Fruit fly (Drosophila melanogaster) whole organism, adult: ENCODE data around the gene CG5418.

ENCODE experiments used
- CG11617 ChIP-seq: fragments of 200-800 bp; sonication (Bioruptor generic); optimal IDR thresholded peaks from 2 replicates; lab custom pipeline; 2017; ENCODE audit warnings: mild to moderate bottlenecking, missing biosample characterization, missing genetic modification reagents, missing genetic modification characterization
- CG12768 ChIP-seq: fragments of 200-800 bp; sonication (Bioruptor generic); optimal IDR thresholded peaks from 2 replicates; lab custom pipeline; 2017; ENCODE audit warnings: missing biosample characterization, missing genetic modification characterization, mild to moderate bottlenecking, moderate library complexity, missing genetic modification reagents
- CG14711 ChIP-seq: fragments of 200-800 bp; sonication (Bioruptor generic); optimal IDR thresholded peaks from 2 replicates; lab custom pipeline; 2018; ENCODE audit warnings: missing biosample characterization, mild to moderate bottlenecking, missing genetic modification characterization, moderate library complexity
- CG1620 ChIP-seq: fragments of 200-800 bp; sonication (Bioruptor generic); optimal IDR thresholded peaks from 2 replicates; lab custom pipeline; 2016; ENCODE audit warnings: missing biosample characterization, missing genetic modification characterization
- CG33017 ChIP-seq: fragments of 200-800 bp; sonication (Bioruptor generic); optimal IDR thresholded peaks from 2 replicates; lab custom pipeline; 2018; ENCODE audit warnings: missing biosample characterization, mild to moderate bottlenecking, missing genetic modification characterization, moderate library complexity
- CG5204 ChIP-seq: fragments of 200-800 bp; sonication (Bioruptor generic); optimal IDR thresholded peaks from 2 replicates; lab custom pipeline; 2016; ENCODE audit warnings: missing biosample characterization, missing genetic modification characterization
- CG7045 ChIP-seq: fragments of 200-800 bp; sonication (Bioruptor generic); optimal IDR thresholded peaks from 2 replicates; lab custom pipeline; 2017; ENCODE audit warnings: missing biosample characterization, mild to moderate bottlenecking, missing genetic modification characterization
- CG7101 ChIP-seq: fragments of 200-800 bp; sonication (Bioruptor generic); optimal IDR thresholded peaks from 2 replicates; lab custom pipeline; 2018; ENCODE audit warnings: missing biosample characterization, mild to moderate bottlenecking, missing genetic modification characterization, moderate library complexity
- Clk ChIP-seq: fragments of 200-800 bp; sonication (Bioruptor generic); optimal IDR thresholded peaks from 2 replicates; lab custom pipeline; 2017; ENCODE audit warnings: missing biosample characterization, missing genetic modification characterization
- Crg-1 ChIP-seq: fragments of 200-800 bp; sonication (Bioruptor generic); optimal IDR thresholded peaks from 2 replicates; lab custom pipeline; 2016; ENCODE audit warnings: missing biosample characterization, missing genetic modification characterization
- Hr96 ChIP-seq: fragments of 200-800 bp; sonication (Bioruptor generic); optimal IDR thresholded peaks from 2 replicates; lab custom pipeline; 2016; ENCODE audit warnings: missing biosample characterization, missing genetic modification characterization
- Mnt ChIP-seq: fragments of 200-800 bp; sonication (Bioruptor generic); optimal IDR thresholded peaks from 2 replicates; lab custom pipeline; 2016; ENCODE audit warnings: missing biosample characterization, mild to moderate bottlenecking, missing genetic modification characterization
- bab1 ChIP-seq: fragments of 200-800 bp; sonication (Bioruptor generic); optimal IDR thresholded peaks from 3 replicates; lab custom pipeline; 2019; ENCODE audit warnings: missing biosample characterization, mild to moderate bottlenecking, missing genetic modification characterization, moderate library complexity
- cic ChIP-seq: fragments of 200-800 bp; sonication (Bioruptor generic); optimal IDR thresholded peaks from 2 replicates; lab custom pipeline; 2017; ENCODE audit warnings: missing biosample characterization, mild to moderate bottlenecking, missing genetic modification characterization, moderate library complexity
- cnc ChIP-seq, 2 experiments: fragments of >200 bp; optimal IDR thresholded peaks; 2 replicates each; lab custom pipeline; 2017
- kay ChIP-seq: fragments of 200-800 bp; sonication (Bioruptor generic); peaks from one replicate; lab custom pipeline; 2016; ENCODE audit warnings: missing biosample characterization, missing genetic modification characterization, borderline replicate concordance
- ovo ChIP-seq: fragments of 200-800 bp; sonication (Bioruptor generic); optimal IDR thresholded peaks from 2 replicates; lab custom pipeline; 2016; ENCODE audit warnings: missing biosample characterization, missing genetic modification characterization
- pad ChIP-seq: fragments of 200-800 bp; sonication (Bioruptor generic); optimal IDR thresholded peaks from 3 replicates; lab custom pipeline; 2017; ENCODE audit warnings: missing biosample characterization, missing genetic modification characterization, mild to moderate bottlenecking, moderate library complexity, missing genetic modification reagents
- tj ChIP-seq: fragments of 200-800 bp; sonication (Bioruptor generic); optimal IDR thresholded peaks from 3 replicates; lab custom pipeline; 2017; ENCODE audit warnings: missing biosample characterization, mild to moderate bottlenecking, missing genetic modification characterization, moderate library complexity
- toe ChIP-seq: fragments of 200-800 bp; sonication (Bioruptor generic); optimal IDR thresholded peaks from 2 replicates; lab custom pipeline; 2016; ENCODE audit warnings: missing biosample characterization, missing genetic modification characterization

The CG5418 gene

dm6 chr2L:12479994-12480393, 27.0 kb upstream of the CG5418 start:
- TF ChIP-seq Clk (GFP tag; lab: Kevin White, UChicago) (no peak), tj (GFP tag; lab: Kevin White, UChicago) (peak; percentile 98), bab1 (peak; percentile 6), Hr96 (no peak)

dm6 chr2L:12478494-12478893, 25.5 kb upstream of the CG5418 start:
- TF ChIP-seq CG33017 (tag; lab: Kevin White, UChicago) (no peak), CG7045 (no peak), CG7101 (no peak), pad (no peak), bab1 (no peak), ovo (GFP tag; lab: Kevin White, UChicago) (no peak), CG5204 (GFP tag; lab: Kevin White, UChicago) (no peak)

dm6 chr2L:12476115-12476514, 23.1 kb upstream of the CG5418 start:
- TF ChIP-seq CG12768 (no peak), pad (no peak), cic (GFP tag; lab: Kevin White, UChicago) (peak; percentile 57)

dm6 chr2L:12475308-12475707, 22.3 kb upstream of the CG5418 start:
- TF ChIP-seq Mnt, result peak; percentile 49
- peak; percentile 67 for TF ChIP-seq CG33017 (tag; lab: Kevin White, UChicago)
- no peak for TF ChIP-seq Hr96
- peak; percentile 89 for TF ChIP-seq kay
- TF ChIP-seq CG11617 (GFP tag; lab: Kevin White, UChicago), result peak; percentile 58
- peak; percentile 90 for TF ChIP-seq cic (GFP tag; lab: Kevin White, UChicago)
- TF ChIP-seq tj (GFP tag; lab: Kevin White, UChicago), result no peak
- TF ChIP-seq bab1, result no peak
- TF ChIP-seq cnc (optimal IDR thresholded peaks at IDR 0.05; lab: Kevin White, UChicago), result no peak
- TF ChIP-seq Crg-1 (GFP tag; lab: Kevin White, UChicago), result peak; percentile 39
- TF ChIP-seq CG7045, result peak; percentile 56
- TF ChIP-seq Clk (GFP tag; lab: Kevin White, UChicago), result no peak
- peak; percentile 57 for TF ChIP-seq ovo (GFP tag; lab: Kevin White, UChicago)
- TF ChIP-seq CG7101, result peak; percentile 62
- TF ChIP-seq CG5204 (GFP tag; lab: Kevin White, UChicago), result no peak
- TF ChIP-seq pad, result peak; percentile 37
- TF ChIP-seq CG14711 (tag; lab: Kevin White, UChicago), result peak; percentile 28
- TF ChIP-seq CG12768, result peak; percentile 80
- TF ChIP-seq CG1620 (GFP tag; lab: Kevin White, UChicago), result no peak
- TF ChIP-seq toe (GFP tag; lab: Kevin White, UChicago), result no peak

- TF ChIP-seq kay (peak; percentile 68), CG33017 (tag; lab: Kevin White, UChicago) (no peak), Clk (GFP tag; lab: Kevin White, UChicago) (no peak)
Observed at dm6 chr2L:12474212-12474891, 21.3 kb upstream of the CG5418 start.

dm6 chr2L:12473583-12473982, 20.5 kb upstream of the CG5418 start:
- TF ChIP-seq Mnt (no peak), CG7045 (no peak), tj (GFP tag; lab: Kevin White, UChicago) (no peak), CG7101 (no peak), Crg-1 (GFP tag; lab: Kevin White, UChicago) (no peak), kay (no peak), pad (no peak), ovo (GFP tag; lab: Kevin White, UChicago) (no peak), cic (GFP tag; lab: Kevin White, UChicago) (no peak), CG1620 (GFP tag; lab: Kevin White, UChicago) (no peak), Hr96 (no peak), Clk (GFP tag; lab: Kevin White, UChicago) (no peak), toe (GFP tag; lab: Kevin White, UChicago) (no peak), cnc (optimal IDR thresholded peaks at IDR 0.05; lab: Kevin White, UChicago) (no peak), CG5204 (GFP tag; lab: Kevin White, UChicago) (no peak), CG11617 (GFP tag; lab: Kevin White, UChicago) (no peak)

- no peak for TF ChIP-seq CG7101
- no peak for TF ChIP-seq CG14711 (tag; lab: Kevin White, UChicago)
- TF ChIP-seq CG12768, result no peak
- no peak for TF ChIP-seq Mnt
- TF ChIP-seq tj (GFP tag; lab: Kevin White, UChicago), result no peak
- no peak for TF ChIP-seq kay
- no peak for TF ChIP-seq CG7045
- TF ChIP-seq bab1, result no peak
- no peak for TF ChIP-seq toe (GFP tag; lab: Kevin White, UChicago)
- no peak for TF ChIP-seq CG33017 (tag; lab: Kevin White, UChicago)
- no peak for TF ChIP-seq CG5204 (GFP tag; lab: Kevin White, UChicago)
- no peak for TF ChIP-seq CG11617 (GFP tag; lab: Kevin White, UChicago)
- no peak for TF ChIP-seq ovo (GFP tag; lab: Kevin White, UChicago)
- TF ChIP-seq Clk (GFP tag; lab: Kevin White, UChicago), result no peak
- no peak for TF ChIP-seq CG1620 (GFP tag; lab: Kevin White, UChicago)
- no peak for TF ChIP-seq pad
- no peak for TF ChIP-seq cic (GFP tag; lab: Kevin White, UChicago)
- no peak for TF ChIP-seq cnc (optimal IDR thresholded peaks at IDR 0.05; lab: Kevin White, UChicago)
- no peak for TF ChIP-seq Crg-1 (GFP tag; lab: Kevin White, UChicago)
- no peak for TF ChIP-seq Hr96
Observed at dm6 chr2L:12472988-12473387, 19.9 kb upstream of the CG5418 start.
